Fruit fly (Drosophila melanogaster): ENCODE results near the gene CG32069.

Gene CG32069

DNA sequence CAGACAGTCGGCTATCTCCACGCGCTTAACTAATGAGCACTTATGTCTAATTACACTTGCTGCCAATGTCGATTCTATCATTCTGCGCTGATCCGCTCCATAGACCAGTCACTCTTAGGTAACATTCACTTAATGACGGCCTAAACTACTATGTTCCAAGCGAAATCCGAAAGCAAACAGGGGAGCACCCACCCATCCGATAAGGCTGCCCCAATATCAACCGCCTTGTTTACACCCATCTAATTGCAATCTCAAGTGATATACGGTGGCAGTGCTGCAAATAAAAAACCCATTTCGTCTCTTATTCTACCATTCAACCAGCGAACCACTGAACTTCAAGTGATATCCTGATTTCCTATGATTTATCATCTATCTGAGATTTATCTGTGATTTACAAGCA, 13.0 kb downstream of the CG32069 start (continued):
- TF ChIP-seq CG4730 (GFP tag; IDR thresholded peaks at IDR 0.05) (no peak), Aef1 (GFP tag; IDR thresholded peaks at IDR 0.05) (no peak), CG2678 (tag; optimal IDR thresholded peaks at IDR 0.05) (peak; percentile 59), cato (GFP tag; optimal IDR thresholded peaks at IDR 0.05; ENCODE audit: borderline replicate concordance) (no peak), Atf6 (GFP tag; IDR thresholded peaks at IDR 0.05) (peak; percentile 43; the same call in 1 of the 2 replicates), CG15696 (tag; optimal IDR thresholded peaks at IDR 0.05) (no peak), MTF-1 (GFP tag; optimal IDR thresholded peaks at IDR 0.05; ENCODE audit: borderline replicate concordance) (peak; percentile 43), fd96Cb (tag; optimal IDR thresholded peaks at IDR 0.05) (no peak), sna (GFP tag; IDR thresholded peaks at IDR 0.05; ENCODE audit: partially characterized antibody) (no peak), CG6765 (GFP tag; optimal IDR thresholded peaks at IDR 0.05) (peak; percentile 72), eyg (GFP tag; optimal IDR thresholded peaks at IDR 0.05) (peak; percentile 4), bbx (GFP tag; IDR thresholded peaks at IDR 0.05; ENCODE audit: partially characterized antibody) (no peak), CG12659 (GFP tag; optimal IDR thresholded peaks at IDR 0.05) (peak; percentile 24), CG5180 (GFP tag; optimal IDR thresholded peaks at IDR 0.05) (peak; percentile 51), CG6854 (GFP tag; optimal IDR thresholded peaks at IDR 0.05) (peak; percentile 36), CrebB (tag; optimal IDR thresholded peaks at IDR 0.05) (peak; percentile 61), dimm (GFP tag; IDR thresholded peaks at IDR 0.05) (no peak), mam (GFP tag; optimal IDR thresholded peaks at IDR 0.05) (no peak), CG3838 (GFP tag; optimal IDR thresholded peaks at IDR 0.05) (no peak), CG17359 (tag; optimal IDR thresholded peaks at IDR 0.05) (peak; percentile 24), aop (GFP tag; IDR thresholded peaks at IDR 0.05) (0 out of 2 replicates have a peak, but pooled peaks have one; percentile 8), Oaz (GFP tag; IDR thresholded peaks at IDR 0.05) (no peak), sob (GFP tag; IDR thresholded peaks at IDR 0.05) (peak; percentile 45; the same call in 1 of the 2 replicates), scrt (GFP tag; optimal IDR thresholded peaks at IDR 0.05) (peak; percentile 42), Dbx (GFP tag; IDR thresholded peaks at IDR 0.05) (0 out of 3 replicates have a peak, but pooled peaks have one; percentile 47), vvl (GFP tag; IDR thresholded peaks at IDR 0.05) (no peak), BtbVII (GFP tag; optimal IDR thresholded peaks at IDR 0.05) (peak; percentile 38), Elba2 (GFP tag; optimal IDR thresholded peaks at IDR 0.05) (no peak), CG10209 (GFP tag; optimal IDR thresholded peaks at IDR 0.05) (peak; percentile 29), grn (GFP tag; optimal IDR thresholded peaks at IDR 0.05) (peak; percentile 40), knrl (GFP tag; IDR thresholded peaks at IDR 0.05; ENCODE audit: partially characterized antibody) (no peak), cas (GFP tag; IDR thresholded peaks at IDR 0.05) (no peak), luna (GFP tag; optimal IDR thresholded peaks at IDR 0.05) (peak; percentile 3), CG17568 (GFP tag; optimal IDR thresholded peaks at IDR 0.05) (peak; percentile 27), oc (tag; optimal IDR thresholded peaks at IDR 0.05) (no peak), dmrt99B (tag; optimal IDR thresholded peaks at IDR 0.05) (peak; percentile 5), CG6683 (GFP tag; optimal IDR thresholded peaks at IDR 0.05) (peak; percentile 27), sug (tag; optimal IDR thresholded peaks at IDR 0.05) (peak; percentile 60)

DNA sequence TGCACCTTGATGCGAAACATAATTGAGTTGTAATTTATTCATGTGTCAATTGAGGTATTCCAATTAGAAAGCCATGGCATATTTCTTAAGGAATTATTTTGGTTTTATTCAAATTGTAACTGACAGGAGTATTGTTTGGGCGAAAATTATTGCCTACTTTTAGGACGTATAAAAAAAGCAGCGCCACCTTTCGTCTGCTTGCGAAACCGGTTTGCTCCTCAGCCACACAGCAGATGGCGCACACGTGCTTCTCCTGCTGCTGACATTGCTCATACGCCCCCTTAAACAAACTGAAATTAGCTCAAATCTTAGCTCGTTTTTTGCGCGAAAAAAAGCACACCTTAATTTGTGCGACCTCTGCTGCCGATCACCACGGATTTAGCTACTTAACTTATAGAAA, 14.5 kb downstream of the CG32069 start:
- TF ChIP-seq Hsf (GFP tag; optimal IDR thresholded peaks at IDR 0.05) = peak; percentile 83
- no peak for TF ChIP-seq grn (GFP tag; optimal IDR thresholded peaks at IDR 0.05)
- peak; percentile 65; the same call in 1 of the 2 replicates for TF ChIP-seq CG9215 (GFP tag; IDR thresholded peaks at IDR 0.05)
- TF ChIP-seq wor (GFP tag; IDR thresholded peaks at IDR 0.05) = no peak
- peak; percentile 74 for TF ChIP-seq CG4424 (GFP tag; optimal IDR thresholded peaks at IDR 0.05)
- peak; percentile 64 for TF ChIP-seq CG3163 (GFP tag; optimal IDR thresholded peaks at IDR 0.05)
- TF ChIP-seq Kr (GFP tag; optimal IDR thresholded peaks at IDR 0.05) = no peak
- TF ChIP-seq odd (GFP tag; optimal IDR thresholded peaks at IDR 0.05) = peak; percentile 52
- TF ChIP-seq h (optimal IDR thresholded peaks at IDR 0.05) = no peak
- TF ChIP-seq CG3065 (GFP tag; optimal IDR thresholded peaks at IDR 0.05) = peak; percentile 69
- peak; percentile 79 to 85 for TF ChIP-seq dpn (GFP tag; optimal IDR thresholded peaks at IDR 0.05)
- TF ChIP-seq bsh (GFP tag; optimal IDR thresholded peaks at IDR 0.05) = peak in 1 of 2 experiments; percentile 72
- peak; percentile 50; the same call in 1 of the 2 replicates for TF ChIP-seq CG43689 (GFP tag; IDR thresholded peaks at IDR 0.05)
- peak; percentile 70 for TF ChIP-seq Sox102F (GFP tag; optimal IDR thresholded peaks at IDR 0.05)
- TF ChIP-seq maf-S (GFP tag; optimal IDR thresholded peaks at IDR 0.05) = peak; percentile 64
- no peak for TF ChIP-seq gro (GFP tag; optimal IDR thresholded peaks at IDR 0.05)
